Fruit fly (Drosophila melanogaster) whole organism, embryonic: ENCODE results near the gene pros.
A peak's percentile ranks its signal among the peaks of the same experiment; 100 is the strongest.

Experiments
- B-H1 ChIP-seq: fragments of 200-800 bp; sonication (Bioruptor generic); IDR thresholded peaks from 3 replicates; pipeline ENCODE4 v1.3.6; 2022; ENCODE audit warnings: missing biosample characterization, missing genetic modification characterization
- BEAF-32 ChIP-seq: fragments of 200-800 bp; sonication (Bioruptor generic); optimal IDR thresholded peaks from 3 replicates; lab custom pipeline; 2017; ENCODE audit warnings: missing biosample characterization, missing genetic modification characterization, mild to moderate bottlenecking, moderate library complexity, missing genetic modification reagents
- CG10321 ChIP-seq: fragments of 200-800 bp; sonication (Bioruptor generic); IDR thresholded peaks from 2 replicates; pipeline ENCODE4 v1.3.6; 2022; ENCODE audit warnings: missing biosample characterization, missing genetic modification characterization
- CG10431 ChIP-seq: fragments of 200-800 bp; sonication (Bioruptor generic); optimal IDR thresholded peaks from 3 replicates; lab custom pipeline; 2018; ENCODE audit warnings: missing biosample characterization, mild to moderate bottlenecking, missing genetic modification characterization
- CG10565 ChIP-seq: fragments of 200-800 bp; sonication (Bioruptor generic); optimal IDR thresholded peaks from 3 replicates; lab custom pipeline; 2016; ENCODE audit warnings: missing biosample characterization, mild to moderate bottlenecking, missing genetic modification characterization
- CG12071 ChIP-seq: fragments of 200-800 bp; sonication (Bioruptor generic); optimal IDR thresholded peaks from 3 replicates; lab custom pipeline; 2018; ENCODE audit warnings: missing biosample characterization, mild to moderate bottlenecking, missing genetic modification characterization
- CG13775 ChIP-seq: fragments of 200-800 bp; sonication (Bioruptor generic); optimal IDR thresholded peaks from 3 replicates; lab custom pipeline; 2017; ENCODE audit warnings: missing biosample characterization, mild to moderate bottlenecking, missing genetic modification characterization
- CG14441 ChIP-seq: fragments of 200-800 bp; sonication (Bioruptor generic); IDR thresholded peaks from 2 replicates; pipeline ENCODE4 v1.3.6; 2022; ENCODE audit warnings: missing biosample characterization, missing genetic modification characterization
- CG15601 ChIP-seq: fragments of 200-800 bp; sonication (Bioruptor generic); optimal IDR thresholded peaks from 3 replicates; lab custom pipeline; 2019; ENCODE audit warnings: missing biosample characterization, mild to moderate bottlenecking, missing genetic modification characterization, moderate library complexity
- CG16779 ChIP-seq: fragments of 200-800 bp; sonication (Bioruptor generic); IDR thresholded peaks from 2 replicates; pipeline ENCODE4 v1.3.6; 2022; ENCODE audit warnings: missing biosample characterization, missing genetic modification characterization
- CG17361 ChIP-seq: fragments of 200-800 bp; sonication (Bioruptor generic); IDR thresholded peaks from 3 replicates; pipeline ENCODE4 v1.3.6; 2022; ENCODE audit warnings: missing biosample characterization, missing genetic modification characterization
- CG17802 ChIP-seq: fragments of 200-800 bp; sonication (Bioruptor generic); optimal IDR thresholded peaks from 2 replicates; lab custom pipeline; 2018; ENCODE audit warnings: missing biosample characterization, mild to moderate bottlenecking, missing genetic modification characterization, moderate library complexity
- CG31388 ChIP-seq: fragments of 200-800 bp; sonication (Bioruptor generic); optimal IDR thresholded peaks from 2 replicates; lab custom pipeline; 2016; ENCODE audit warnings: missing biosample characterization, missing genetic modification characterization
- CG34422 ChIP-seq: fragments of 200-800 bp; sonication (Bioruptor generic); IDR thresholded peaks from 3 replicates; pipeline ENCODE4 v1.3.6; 2022; ENCODE audit warnings: missing biosample characterization, missing genetic modification characterization
- CG3995 ChIP-seq: fragments of 200-800 bp; sonication (Bioruptor generic); optimal IDR thresholded peaks from 3 replicates; lab custom pipeline; 2016; ENCODE audit warnings: missing biosample characterization, missing genetic modification characterization
- CG42726 ChIP-seq: fragments of 200-800 bp; sonication (Bioruptor generic); IDR thresholded peaks from 2 replicates; pipeline ENCODE4 v1.3.6; 2022; ENCODE audit warnings: missing biosample characterization, missing genetic modification characterization; ENCODE audit not compliant: partially characterized antibody
- CG4617 ChIP-seq: fragments of 200-800 bp; sonication (Bioruptor generic); optimal IDR thresholded peaks from 3 replicates; lab custom pipeline; 2016; ENCODE audit warnings: missing biosample characterization, missing genetic modification characterization, borderline replicate concordance
- CG5245 ChIP-seq: fragments of 200-800 bp; sonication (Bioruptor generic); optimal IDR thresholded peaks from 3 replicates; lab custom pipeline; 2016; ENCODE audit warnings: missing biosample characterization, missing genetic modification characterization
- CG6683 ChIP-seq: fragments of 200-800 bp; sonication (Bioruptor generic); optimal IDR thresholded peaks from 2 replicates; lab custom pipeline; 2017; ENCODE audit warnings: missing biosample characterization, mild to moderate bottlenecking, missing genetic modification characterization, missing genetic modification reagents
- CG8944 ChIP-seq: fragments of 200-800 bp; sonication (Bioruptor generic); optimal IDR thresholded peaks from 3 replicates; lab custom pipeline; 2016; ENCODE audit warnings: missing biosample characterization, missing genetic modification characterization
- CrebB ChIP-seq: fragments of 200-800 bp; sonication (Bioruptor generic); optimal IDR thresholded peaks from 3 replicates; lab custom pipeline; 2018; ENCODE audit warnings: missing biosample characterization, mild to moderate bottlenecking, missing genetic modification characterization
- Dip3 ChIP-seq: fragments of 200-800 bp; sonication (Bioruptor generic); optimal IDR thresholded peaks from 3 replicates; lab custom pipeline; 2016; ENCODE audit warnings: missing biosample characterization, missing genetic modification characterization
- Fer2 ChIP-seq: fragments of 200-800 bp; sonication (Bioruptor generic); optimal IDR thresholded peaks from 2 replicates; lab custom pipeline; 2018; ENCODE audit warnings: missing biosample characterization, mild to moderate bottlenecking, missing genetic modification characterization, moderate library complexity
- Gsc ChIP-seq: fragments of 200-800 bp; sonication (Bioruptor generic); IDR thresholded peaks from 2 replicates; pipeline ENCODE4 v1.3.6; 2022; ENCODE audit warnings: missing biosample characterization, missing genetic modification characterization
- H15 ChIP-seq: fragments of 200-800 bp; sonication (Bioruptor generic); IDR thresholded peaks from 3 replicates; pipeline ENCODE4 v1.3.6; 2022; ENCODE audit warnings: missing biosample characterization, missing genetic modification characterization
- Hand ChIP-seq: fragments of 200-800 bp; sonication (Bioruptor generic); optimal IDR thresholded peaks from 2 replicates; lab custom pipeline; 2017; ENCODE audit warnings: mild to moderate bottlenecking, missing biosample characterization, missing genetic modification reagents, missing genetic modification characterization
- HmgD ChIP-seq: fragments of 200-800 bp; sonication (Bioruptor generic); optimal IDR thresholded peaks from 3 replicates; lab custom pipeline; 2016; ENCODE audit warnings: missing biosample characterization, missing genetic modification characterization
- Mrtf ChIP-seq: fragments of 200-800 bp; sonication (Bioruptor generic); IDR thresholded peaks from 3 replicates; pipeline ENCODE4 v1.3.6; 2022; ENCODE audit warnings: missing biosample characterization, missing genetic modification characterization
- NC2β ChIP-seq: fragments of 200-800 bp; sonication (Bioruptor generic); optimal IDR thresholded peaks from 2 replicates; lab custom pipeline; 2016; ENCODE audit warnings: missing biosample characterization, missing genetic modification characterization
- Neu2 ChIP-seq: fragments of 200-800 bp; sonication (Bioruptor generic); optimal IDR thresholded peaks from 3 replicates; lab custom pipeline; 2016; ENCODE audit warnings: missing biosample characterization, missing genetic modification characterization, borderline replicate concordance
- Poxn ChIP-seq: fragments of 200-800 bp; sonication (Bioruptor generic); IDR thresholded peaks from 2 replicates; pipeline ENCODE4 v1.3.6; 2022; ENCODE audit warnings: missing biosample characterization, missing genetic modification characterization
- Ptx1 ChIP-seq: fragments of 200-800 bp; sonication (Bioruptor generic); IDR thresholded peaks from 2 replicates; pipeline ENCODE4 v1.3.6; 2022; ENCODE audit warnings: missing biosample characterization, missing genetic modification characterization
- Rfx ChIP-seq: fragments of 200-800 bp; sonication (Bioruptor generic); IDR thresholded peaks from 2 replicates; pipeline ENCODE4 v1.3.6; 2022; ENCODE audit warnings: missing biosample characterization, missing genetic modification characterization
- Ssrp ChIP-seq: fragments of 200-800 bp; sonication (Bioruptor generic); optimal IDR thresholded peaks from 2 replicates; lab custom pipeline; 2018; ENCODE audit warnings: missing biosample characterization, mild to moderate bottlenecking, missing genetic modification characterization, moderate library complexity
- Xrp1 ChIP-seq: fragments of 200-800 bp; sonication (Bioruptor generic); IDR thresholded peaks from 2 replicates; pipeline ENCODE4 v1.3.6; 2022; ENCODE audit warnings: missing biosample characterization, missing genetic modification characterization
- cato ChIP-seq: fragments of 200-800 bp; sonication (Bioruptor generic); optimal IDR thresholded peaks from 2 replicates; lab custom pipeline; 2016; ENCODE audit warnings: missing biosample characterization, missing genetic modification characterization, borderline replicate concordance
- cg ChIP-seq: fragments of 200-800 bp; sonication (Bioruptor generic); optimal IDR thresholded peaks from 3 replicates; lab custom pipeline; 2019; ENCODE audit warnings: missing biosample characterization, mild to moderate bottlenecking, missing genetic modification characterization, moderate library complexity
- disco-r ChIP-seq: fragments of 200-800 bp; sonication (Bioruptor generic); optimal IDR thresholded peaks from 2 replicates; lab custom pipeline; 2016; ENCODE audit warnings: missing biosample characterization, missing genetic modification characterization
- dm ChIP-seq: fragments of 200-800 bp; sonication (Bioruptor generic); optimal IDR thresholded peaks from 3 replicates; lab custom pipeline; 2016; ENCODE audit warnings: missing biosample characterization, missing genetic modification characterization
- ind ChIP-seq: fragments of 200-800 bp; sonication (Bioruptor generic); optimal IDR thresholded peaks from 3 replicates; lab custom pipeline; 2016; ENCODE audit warnings: missing biosample characterization, missing genetic modification characterization
- inv ChIP-seq: fragments of 200-800 bp; sonication (Bioruptor generic); IDR thresholded peaks from 2 replicates; pipeline ENCODE4 v1.3.6; 2022; ENCODE audit warnings: missing biosample characterization, missing genetic modification characterization; ENCODE audit not compliant: partially characterized antibody
- lola ChIP-seq, 3 experiments: fragments of >200 bp in 2 of 3; fragments of 200-800 bp in 1 of 3; sonication (Bioruptor generic) in 1 of 3; optimal IDR thresholded peaks; 2 replicates each; lab custom pipeline; 2017 to 2019; ENCODE audit warnings: missing biosample characterization in 3 of 3, missing genetic modification characterization in 3 of 3, mild to moderate bottlenecking in 1 of 3, moderate library complexity in 1 of 3
- onecut ChIP-seq: fragments of 200-800 bp; sonication (Bioruptor generic); IDR thresholded peaks from 2 replicates; pipeline ENCODE4 v1.3.6; 2022; ENCODE audit warnings: missing biosample characterization, missing genetic modification characterization
- peb ChIP-seq: fragments of 200-800 bp; sonication (Bioruptor generic); IDR thresholded peaks from 2 replicates; pipeline ENCODE4 v1.3.6; 2022; ENCODE audit warnings: missing biosample characterization, missing genetic modification characterization
- pum ChIP-seq: fragments of 200-800 bp; sonication (Bioruptor generic); optimal IDR thresholded peaks from 2 replicates; lab custom pipeline; 2016; ENCODE audit warnings: missing biosample characterization, missing genetic modification characterization
- salm ChIP-seq: fragments of 200-800 bp; sonication (Bioruptor generic); optimal IDR thresholded peaks from 2 replicates; lab custom pipeline; 2018; ENCODE audit warnings: missing biosample characterization, mild to moderate bottlenecking, missing genetic modification characterization
- sr ChIP-seq: fragments of 200-800 bp; sonication (Bioruptor generic); IDR thresholded peaks from 3 replicates; pipeline ENCODE4 v1.3.6; 2022; ENCODE audit warnings: missing biosample characterization, missing genetic modification characterization
- vnd ChIP-seq: fragments of 200-800 bp; sonication (Bioruptor generic); IDR thresholded peaks from 3 replicates; pipeline ENCODE4 v1.3.6; 2022; ENCODE audit warnings: missing biosample characterization, missing genetic modification characterization; ENCODE audit not compliant: partially characterized antibody
- zfh1 ChIP-seq: fragments of 200-800 bp; sonication (Bioruptor generic); IDR thresholded peaks from 3 replicates; pipeline ENCODE4 v1.3.6; 2022; ENCODE audit warnings: missing biosample characterization, missing genetic modification characterization
- zfh2 ChIP-seq: fragments of 200-800 bp; sonication (Bioruptor generic); optimal IDR thresholded peaks from 2 replicates; lab custom pipeline; 2016; ENCODE audit warnings: missing biosample characterization, missing genetic modification characterization

pros gene

DNA sequence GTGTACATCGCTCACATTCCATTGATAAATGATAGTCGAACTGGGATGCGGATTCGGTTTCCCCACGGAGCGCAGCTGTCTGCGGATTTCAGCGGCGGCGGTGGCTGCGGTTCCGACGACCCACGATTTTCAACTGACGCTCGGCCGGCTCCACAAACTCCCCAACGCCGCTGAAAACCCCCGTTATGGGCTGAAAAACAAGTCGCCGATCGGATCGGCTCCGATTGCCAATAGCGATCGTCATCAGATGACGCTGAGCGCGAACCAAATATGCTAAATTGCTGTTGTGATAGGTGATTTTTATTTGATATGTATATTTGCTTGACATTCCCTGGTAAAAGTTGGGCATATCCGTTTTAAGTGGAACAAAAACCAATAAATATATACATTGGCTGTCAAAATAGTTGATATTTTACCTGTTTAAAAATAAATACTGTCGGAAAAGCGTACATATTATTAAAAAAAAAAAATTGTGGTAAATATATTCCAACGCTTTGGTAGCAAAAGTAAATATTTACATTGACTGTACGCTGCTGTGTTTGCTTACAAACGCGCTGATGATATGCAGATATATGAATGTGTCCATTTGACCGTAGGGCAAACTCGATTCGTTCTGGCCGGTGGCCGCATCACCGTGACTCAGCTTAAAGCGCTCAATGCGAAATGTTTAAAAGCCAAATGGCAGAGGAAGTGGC is 126.1 kb downstream of the pros start (continued):
- TF ChIP-seq Hand (GFP tag; lab: Kevin White, UChicago), result no peak
- TF ChIP-seq Rfx, result peak; percentile 83
- TF ChIP-seq Dip3 (GFP tag; lab: Kevin White, UChicago), result peak; percentile 72
- TF ChIP-seq CG3995 (GFP tag; lab: Kevin White, UChicago), result peak; percentile 58
- TF ChIP-seq Ssrp (tag; lab: Kevin White, UChicago), result peak; percentile 20
- no peak for TF ChIP-seq lola (GFP tag; optimal IDR thresholded peaks at IDR 0.05; lab: Kevin White, UChicago)
- TF ChIP-seq Fer2, result no peak
- no peak for TF ChIP-seq CG6683 (GFP tag; lab: Kevin White, UChicago)
- TF ChIP-seq NC2β (GFP tag; lab: Kevin White, UChicago), result no peak
- peak; percentile 58 for TF ChIP-seq CG13775 (GFP tag; lab: Kevin White, UChicago)
- no peak for TF ChIP-seq salm (tag; lab: Kevin White, UChicago)
- TF ChIP-seq CG42726, result no peak
- TF ChIP-seq CG34422, result no peak; the same call in 2 of the 3 replicates
- no peak for TF ChIP-seq HmgD (GFP tag; lab: Kevin White, UChicago)
- no peak for TF ChIP-seq Gsc
- TF ChIP-seq CG12071 (GFP tag; lab: Kevin White, UChicago), result peak; percentile 22
- no peak for TF ChIP-seq H15 (GFP tag; lab: Robert Waterston, UW)
- TF ChIP-seq CG10431 (GFP tag; lab: Kevin White, UChicago), result no peak
- TF ChIP-seq CG17802, result no peak
- TF ChIP-seq onecut (GFP tag; lab: Robert Waterston, UW), result no peak
- TF ChIP-seq peb, result no peak
- TF ChIP-seq Mrtf (GFP tag; lab: Robert Waterston, UW), result 0 out of 3 replicates have a peak, but pooled peaks have one; percentile 29
- TF ChIP-seq CG8944 (GFP tag; lab: Kevin White, UChicago), result peak; percentile 2
- peak; percentile 86 for TF ChIP-seq zfh2 (GFP tag; lab: Kevin White, UChicago)
- no peak for TF ChIP-seq CrebB
- no peak for TF ChIP-seq cg (GFP tag; lab: Kevin White, UChicago)
- TF ChIP-seq vnd (GFP tag; lab: Robert Waterston, UW), result no peak
- TF ChIP-seq zfh1 (GFP tag; lab: Robert Waterston, UW), result no peak
- no peak for TF ChIP-seq CG10565 (GFP tag; lab: Kevin White, UChicago)
- no peak for TF ChIP-seq sr (GFP tag; lab: Robert Waterston, UW)
- TF ChIP-seq Neu2 (GFP tag; lab: Kevin White, UChicago), result no peak
- TF ChIP-seq dm, result no peak
- no peak for TF ChIP-seq BEAF-32 (GFP tag; lab: Kevin White, UChicago)
- peak; percentile 71 for TF ChIP-seq CG14441 (GFP tag; lab: Robert Waterston, UW)
- no peak for TF ChIP-seq CG4617
- peak; percentile 29 for TF ChIP-seq pum (GFP tag; lab: Kevin White, UChicago)
- no peak for TF ChIP-seq CG16779 (GFP tag; lab: Robert Waterston, UW)
- TF ChIP-seq CG5245 (GFP tag; lab: Kevin White, UChicago), result no peak
- no peak for TF ChIP-seq cato (GFP tag; lab: Kevin White, UChicago)
- no peak for TF ChIP-seq CG10321
- TF ChIP-seq CG31388 (GFP tag; lab: Kevin White, UChicago), result no peak
- peak; percentile 74 for TF ChIP-seq Ptx1 (GFP tag; lab: Robert Waterston, UW)
- TF ChIP-seq CG17361 (GFP tag; lab: Robert Waterston, UW), result peak; percentile 72
- peak; percentile 59 for TF ChIP-seq ind (GFP tag; lab: Kevin White, UChicago)
- no peak for TF ChIP-seq CG15601 (tag; lab: Kevin White, UChicago)
- TF ChIP-seq Poxn, result peak; percentile 30; the same call in 1 of the 2 replicates
- TF ChIP-seq Xrp1 (GFP tag; lab: Robert Waterston, UW), result 0 out of 2 replicates have a peak, but pooled peaks have one; percentile 27
- no peak for TF ChIP-seq inv (GFP tag; lab: Robert Waterston, UW)
- TF ChIP-seq B-H1 (GFP tag; lab: Robert Waterston, UW), result no peak; the same call in 2 of the 3 replicates
- TF ChIP-seq disco-r (GFP tag; lab: Kevin White, UChicago), result no peak
